Fruit fly (Drosophila melanogaster) whole organism, embryonic: Measurements from ENCODE around the gene CG5262.

Source experiments
- Ada2b ChIP-seq: fragments of 200-800 bp; sonication (Bioruptor generic); IDR thresholded peaks from 2 replicates; pipeline ENCODE4 v1.3.6; 2022; ENCODE audit warnings: missing biosample characterization, missing genetic modification characterization
- Blimp-1 ChIP-seq: fragments of 200-800 bp; sonication (Bioruptor generic); optimal IDR thresholded peaks from 3 replicates; lab custom pipeline; 2018; ENCODE audit warnings: missing biosample characterization, missing genetic modification characterization, mild to moderate bottlenecking, moderate library complexity, missing genetic modification reagents
- Bteb2 ChIP-seq: fragments of 200-800 bp; sonication (Bioruptor generic); optimal IDR thresholded peaks from 2 replicates; lab custom pipeline; 2016; ENCODE audit warnings: missing biosample characterization, missing genetic modification characterization
- CG12071 ChIP-seq: fragments of 200-800 bp; sonication (Bioruptor generic); optimal IDR thresholded peaks from 3 replicates; lab custom pipeline; 2018; ENCODE audit warnings: missing biosample characterization, mild to moderate bottlenecking, missing genetic modification characterization
- CG12219 ChIP-seq: fragments of 200-800 bp; sonication (Bioruptor generic); optimal IDR thresholded peaks from 3 replicates; lab custom pipeline; 2018; ENCODE audit warnings: missing biosample characterization, mild to moderate bottlenecking, missing genetic modification characterization
- CG12299 ChIP-seq: fragments of 200-800 bp; sonication (Bioruptor generic); optimal IDR thresholded peaks from 2 replicates; lab custom pipeline; 2018; ENCODE audit warnings: missing biosample characterization, mild to moderate bottlenecking, missing genetic modification characterization
- CG15073 ChIP-seq: fragments of 200-800 bp; sonication (Bioruptor generic); optimal IDR thresholded peaks from 2 replicates; lab custom pipeline; 2016; ENCODE audit warnings: missing biosample characterization, missing genetic modification characterization
- CG1529 ChIP-seq: fragments of 200-800 bp; sonication (Bioruptor generic); optimal IDR thresholded peaks from 3 replicates; lab custom pipeline; 2018; ENCODE audit warnings: missing biosample characterization, missing genetic modification characterization
- CG15601 ChIP-seq: fragments of 200-800 bp; sonication (Bioruptor generic); optimal IDR thresholded peaks from 3 replicates; lab custom pipeline; 2019; ENCODE audit warnings: missing biosample characterization, mild to moderate bottlenecking, missing genetic modification characterization, moderate library complexity
- CG17385 ChIP-seq: fragments of 200-800 bp; sonication (Bioruptor generic); optimal IDR thresholded peaks from 3 replicates; lab custom pipeline; 2018; ENCODE audit warnings: missing biosample characterization, mild to moderate bottlenecking, missing genetic modification characterization
- CG17568 ChIP-seq: fragments of 200-800 bp; sonication (Bioruptor generic); optimal IDR thresholded peaks from 2 replicates; lab custom pipeline; 2018; ENCODE audit warnings: missing biosample characterization, mild to moderate bottlenecking, missing genetic modification characterization, moderate library complexity
- CG1792 ChIP-seq: fragments of 200-800 bp; sonication (Bioruptor generic); optimal IDR thresholded peaks from 2 replicates; lab custom pipeline; 2016; ENCODE audit warnings: missing biosample characterization, missing genetic modification characterization
- CG18599 ChIP-seq: fragments of 200-800 bp; sonication (Bioruptor generic); optimal IDR thresholded peaks from 3 replicates; lab custom pipeline; 2017; ENCODE audit warnings: missing biosample characterization, missing genetic modification characterization, mild to moderate bottlenecking, moderate library complexity, missing genetic modification reagents
- CG2678 ChIP-seq: fragments of 200-800 bp; sonication (Bioruptor generic); optimal IDR thresholded peaks from 3 replicates; lab custom pipeline; 2019; ENCODE audit warnings: missing biosample characterization, mild to moderate bottlenecking, missing genetic modification characterization, moderate library complexity
- CG31224 ChIP-seq: fragments of 200-800 bp; sonication (Bioruptor generic); IDR thresholded peaks from 2 replicates; pipeline ENCODE4 v1.3.6; 2022; ENCODE audit warnings: missing biosample characterization, missing genetic modification characterization
- CG31365 ChIP-seq: fragments of 200-800 bp; sonication (Bioruptor generic); optimal IDR thresholded peaks from 2 replicates; lab custom pipeline; 2018; ENCODE audit warnings: missing biosample characterization, mild to moderate bottlenecking, missing genetic modification characterization
- CG32532 ChIP-seq: fragments of 200-800 bp; sonication (Bioruptor generic); IDR thresholded peaks from 2 replicates; pipeline ENCODE4 v1.3.6; 2022; ENCODE audit warnings: missing biosample characterization, missing genetic modification characterization
- CG6689 ChIP-seq: fragments of 200-800 bp; sonication (Bioruptor generic); IDR thresholded peaks from 2 replicates; pipeline ENCODE4 v1.3.6; 2022; ENCODE audit warnings: missing biosample characterization, missing genetic modification characterization
- CG6854 ChIP-seq: fragments of 200-800 bp; sonication (Bioruptor generic); optimal IDR thresholded peaks from 3 replicates; lab custom pipeline; 2017; ENCODE audit warnings: missing biosample characterization, mild to moderate bottlenecking, missing genetic modification characterization
- CG8359 ChIP-seq: fragments of 200-800 bp; sonication (Bioruptor generic); optimal IDR thresholded peaks from 2 replicates; lab custom pipeline; 2017; ENCODE audit warnings: missing biosample characterization, mild to moderate bottlenecking, missing genetic modification characterization, borderline replicate concordance
- CG8944 ChIP-seq: fragments of 200-800 bp; sonication (Bioruptor generic); optimal IDR thresholded peaks from 3 replicates; lab custom pipeline; 2016; ENCODE audit warnings: missing biosample characterization, missing genetic modification characterization
- CG9609 ChIP-seq: fragments of 200-800 bp; sonication (Bioruptor generic); optimal IDR thresholded peaks from 3 replicates; lab custom pipeline; 2016; ENCODE audit warnings: missing biosample characterization, missing genetic modification characterization
- Doc2 ChIP-seq: fragments of 200-800 bp; sonication (Bioruptor generic); IDR thresholded peaks from 2 replicates; pipeline ENCODE4 v1.3.6; 2022; ENCODE audit warnings: missing biosample characterization, missing genetic modification characterization
- Fer3 ChIP-seq: fragments of 200-800 bp; sonication (Bioruptor generic); optimal IDR thresholded peaks from 2 replicates; lab custom pipeline; 2018; ENCODE audit warnings: missing biosample characterization, mild to moderate bottlenecking, missing genetic modification characterization, moderate library complexity
- HLH3B ChIP-seq: fragments of 200-800 bp; sonication (Bioruptor generic); IDR thresholded peaks from 2 replicates; pipeline ENCODE4 v1.3.6; 2022; ENCODE audit warnings: missing biosample characterization, missing genetic modification characterization
- HmgD ChIP-seq: fragments of 200-800 bp; sonication (Bioruptor generic); optimal IDR thresholded peaks from 3 replicates; lab custom pipeline; 2016; ENCODE audit warnings: missing biosample characterization, missing genetic modification characterization
- Hr3 ChIP-seq: fragments of 200-800 bp; sonication (Bioruptor generic); optimal IDR thresholded peaks from 3 replicates; lab custom pipeline; 2016; ENCODE audit warnings: missing biosample characterization, missing genetic modification characterization
- Myb ChIP-seq: fragments of 200-800 bp; sonication (Bioruptor generic); optimal IDR thresholded peaks from 2 replicates; lab custom pipeline; 2016; ENCODE audit warnings: missing biosample characterization, missing genetic modification characterization
- Nf-YB ChIP-seq: fragments of 200-800 bp; sonication (Bioruptor generic); optimal IDR thresholded peaks from 3 replicates; lab custom pipeline; 2019; ENCODE audit warnings: missing biosample characterization, mild to moderate bottlenecking, missing genetic modification characterization, moderate library complexity
- Rx ChIP-seq: fragments of 200-800 bp; sonication (Bioruptor generic); IDR thresholded peaks from 2 replicates; pipeline ENCODE4 v1.3.6; 2022; ENCODE audit warnings: missing biosample characterization, missing genetic modification characterization
- Stat92E ChIP-seq, 3 experiments: fragments of >200 bp in 2 of 3; fragments of 200-800 bp in 1 of 3; sonication (Bioruptor generic) in 1 of 3; optimal IDR thresholded peaks; 2 replicates each; lab custom pipeline; 2017 to 2019; ENCODE audit warnings: missing biosample characterization in 3 of 3, missing genetic modification characterization in 3 of 3, mild to moderate bottlenecking in 1 of 3, moderate library complexity in 1 of 3
- al ChIP-seq: fragments of 200-800 bp; sonication (Bioruptor generic); IDR thresholded peaks from 2 replicates; pipeline ENCODE4 v1.3.6; 2022; ENCODE audit warnings: missing biosample characterization, missing genetic modification characterization
- ara ChIP-seq: fragments of 200-800 bp; sonication (Bioruptor generic); IDR thresholded peaks from 2 replicates; pipeline ENCODE4 v1.3.6; 2022; ENCODE audit warnings: missing biosample characterization, missing genetic modification characterization
- bbx ChIP-seq: fragments of 200-800 bp; sonication (Bioruptor generic); IDR thresholded peaks from 2 replicates; pipeline ENCODE4 v1.3.6; 2022; ENCODE audit warnings: missing biosample characterization, missing genetic modification characterization; ENCODE audit not compliant: partially characterized antibody
- crol ChIP-seq: fragments of 200-800 bp; sonication (Bioruptor generic); IDR thresholded peaks from 2 replicates; pipeline ENCODE4 v1.3.6; 2022; ENCODE audit warnings: missing biosample characterization, missing genetic modification characterization
- dimm ChIP-seq: fragments of 200-800 bp; sonication (Bioruptor generic); IDR thresholded peaks from 2 replicates; pipeline ENCODE4 v1.3.6; 2022; ENCODE audit warnings: missing biosample characterization, missing genetic modification characterization
- fd64A ChIP-seq: fragments of 200-800 bp; sonication (Bioruptor generic); optimal IDR thresholded peaks from 3 replicates; lab custom pipeline; 2018; ENCODE audit warnings: missing biosample characterization, mild to moderate bottlenecking, missing genetic modification characterization
- gfzf ChIP-seq: fragments of 200-800 bp; sonication (Bioruptor generic); optimal IDR thresholded peaks from 2 replicates; lab custom pipeline; 2016; ENCODE audit warnings: missing biosample characterization, mild to moderate bottlenecking, missing genetic modification characterization, moderate library complexity
- inv ChIP-seq: fragments of 200-800 bp; sonication (Bioruptor generic); IDR thresholded peaks from 2 replicates; pipeline ENCODE4 v1.3.6; 2022; ENCODE audit warnings: missing biosample characterization, missing genetic modification characterization; ENCODE audit not compliant: partially characterized antibody
- kni ChIP-seq: fragments of 200-800 bp; sonication (Bioruptor generic); optimal IDR thresholded peaks from 3 replicates; lab custom pipeline; 2017; ENCODE audit warnings: mild to moderate bottlenecking, missing biosample characterization, missing genetic modification reagents, missing genetic modification characterization
- nerfin-2 ChIP-seq: fragments of 200-800 bp; sonication (Bioruptor generic); IDR thresholded peaks from 2 replicates; pipeline ENCODE4 v1.3.6; 2022; ENCODE audit warnings: missing biosample characterization, missing genetic modification characterization; ENCODE audit not compliant: partially characterized antibody
- onecut ChIP-seq: fragments of 200-800 bp; sonication (Bioruptor generic); IDR thresholded peaks from 2 replicates; pipeline ENCODE4 v1.3.6; 2022; ENCODE audit warnings: missing biosample characterization, missing genetic modification characterization
- peb ChIP-seq: fragments of 200-800 bp; sonication (Bioruptor generic); IDR thresholded peaks from 2 replicates; pipeline ENCODE4 v1.3.6; 2022; ENCODE audit warnings: missing biosample characterization, missing genetic modification characterization
- prd ChIP-seq, 3 experiments: fragments of >200 bp in 2 of 3; fragments of 200-800 bp in 1 of 3; sonication (Bioruptor generic) in 1 of 3; optimal IDR thresholded peaks in 2 of 3; IDR thresholded peaks in 1 of 3; 2 replicates in 2 of 3; 3 replicates in 1 of 3; pipeline versions ENCODE4 v1.3.6 to Lab custom; 2017 to 2022; ENCODE audit warnings: missing biosample characterization in 1 of 3, missing genetic modification characterization in 1 of 3
- ranshi ChIP-seq: fragments of 200-800 bp; sonication (Bioruptor generic); IDR thresholded peaks from 2 replicates; pipeline ENCODE4 v1.3.6; 2022; ENCODE audit warnings: missing biosample characterization, missing genetic modification characterization
- sd ChIP-seq: fragments of 200-800 bp; sonication (Bioruptor generic); optimal IDR thresholded peaks from 3 replicates; lab custom pipeline; 2018; ENCODE audit warnings: missing biosample characterization, mild to moderate bottlenecking, missing genetic modification characterization, moderate library complexity
- sob ChIP-seq: fragments of 200-800 bp; sonication (Bioruptor generic); IDR thresholded peaks from 2 replicates; pipeline ENCODE4 v1.3.6; 2022; ENCODE audit warnings: missing biosample characterization, missing genetic modification characterization
- ssp ChIP-seq: fragments of 200-800 bp; sonication (Bioruptor generic); IDR thresholded peaks from 2 replicates; pipeline ENCODE4 v1.3.6; 2022; ENCODE audit warnings: missing biosample characterization, missing genetic modification characterization
- wdn ChIP-seq: fragments of 200-800 bp; sonication (Bioruptor generic); IDR thresholded peaks from 2 replicates; pipeline ENCODE4 v1.3.6; 2022; ENCODE audit warnings: missing biosample characterization, missing genetic modification characterization

CG5262 gene

dm6 chr3L:20399550-20400109, 30.6 kb downstream of the CG5262 start (continued):
- TF ChIP-seq Nf-YB (peak; percentile 73), CG12219 (GFP tag; lab: Kevin White, UChicago) (peak; percentile 74), CG6689 (peak; percentile 88), sob (peak; percentile 86), Bteb2 (peak; percentile 82), CG17385 (peak; percentile 85), CG18599 (peak; percentile 88), al (GFP tag; lab: Robert Waterston, UW) (peak; percentile 88), Ada2b (GFP tag; lab: Robert Waterston, UW) (peak; percentile 80), CG6854 (GFP tag; lab: Kevin White, UChicago) (peak; percentile 66), fd64A (GFP tag; lab: Kevin White, UChicago) (peak; percentile 62), CG12299 (tag; lab: Kevin White, UChicago) (peak; percentile 85), CG17568 (peak; percentile 83), CG31365 (tag; lab: Kevin White, UChicago) (peak; percentile 51), prd (optimal IDR thresholded peaks at IDR 0.05; lab: Kevin White, UChicago) (no peak), prd (GFP tag; IDR thresholded peaks at IDR 0.05; lab: Robert Waterston, UW) (peak; percentile 88), CG8944 (GFP tag; lab: Kevin White, UChicago) (peak; percentile 72), crol (no peak), CG15073 (GFP tag; lab: Kevin White, UChicago) (peak; percentile 99), wdn (GFP tag; lab: Robert Waterston, UW) (peak; percentile 83), dimm (GFP tag; lab: Robert Waterston, UW) (0 out of 2 replicates have a peak, but pooled peaks have one; percentile 35), ranshi (GFP tag; lab: Robert Waterston, UW) (peak; percentile 73), peb (peak; percentile 68), Stat92E (GFP tag; optimal IDR thresholded peaks at IDR 0.05; lab: Kevin White, UChicago) (no peak), CG15601 (tag; lab: Kevin White, UChicago) (peak; percentile 78), CG31224 (peak; percentile 68), sd (tag; lab: Kevin White, UChicago) (peak; percentile 85), Doc2 (GFP tag; lab: Robert Waterston, UW) (no peak), HLH3B (GFP tag; lab: Robert Waterston, UW) (peak; percentile 75), CG1529 (GFP tag; lab: Kevin White, UChicago) (peak; percentile 74), Fer3 (tag; lab: Kevin White, UChicago) (peak; percentile 89), CG9609 (GFP tag; lab: Kevin White, UChicago) (peak; percentile 73), Rx (GFP tag; lab: Robert Waterston, UW) (no peak; the same call in none of the 2 replicates), inv (GFP tag; lab: Robert Waterston, UW) (no peak), CG12071 (GFP tag; lab: Kevin White, UChicago) (peak; percentile 77), bbx (GFP tag; lab: Robert Waterston, UW) (no peak), Hr3 (GFP tag; lab: Kevin White, UChicago) (peak; percentile 88), kni (GFP tag; lab: Kevin White, UChicago) (peak; percentile 37), CG32532 (GFP tag; lab: Robert Waterston, UW) (peak; percentile 91), gfzf (GFP tag; lab: Kevin White, UChicago) (no peak), HmgD (GFP tag; lab: Kevin White, UChicago) (peak; percentile 67), onecut (peak; percentile 79), ssp (peak; percentile 70), CG1792 (peak; percentile 32), CG2678 (tag; lab: Kevin White, UChicago) (peak; percentile 95), nerfin-2 (GFP tag; lab: Robert Waterston, UW) (no peak), CG8359 (GFP tag; lab: Kevin White, UChicago) (peak; percentile 72), Myb (GFP tag; lab: Kevin White, UChicago) (peak; percentile 61), Blimp-1 (GFP tag; lab: Kevin White, UChicago) (peak; percentile 81), ara (GFP tag; lab: Robert Waterston, UW) (peak; percentile 71)
